Fruit fly (Drosophila melanogaster) whole organism: ENCODE data around the gene CG5665.

ENCODE experiments used
- CG8478 ChIP-seq: fragments of >200 bp; optimal IDR thresholded peaks from 2 replicates; lab custom pipeline; 2018; ENCODE audit warnings: inconsistent platforms
- Dll ChIP-seq: fragments of >200 bp; optimal IDR thresholded peaks from 2 replicates; lab custom pipeline; 2017
- EcR ChIP-seq, 2 experiments: fragments of >200 bp; optimal IDR thresholded peaks; 2 replicates each; lab custom pipeline; 2017; ENCODE audit warnings: missing biosample characterization in 2 of 2, missing genetic modification characterization in 2 of 2, missing genetic modification reagents in 2 of 2
- pan ChIP-seq: fragments of >200 bp; optimal IDR thresholded peaks from 2 replicates; lab custom pipeline; 2017
- psq ChIP-seq: fragments of >200 bp; optimal IDR thresholded peaks from 2 replicates; lab custom pipeline; 2017
- usp ChIP-seq: fragments of >200 bp; optimal IDR thresholded peaks from 2 replicates; lab custom pipeline; 2017; ENCODE audit warnings: missing biosample characterization, missing genetic modification characterization, mixed read lengths

The CG5665 gene

dm6 chr3L:20375878-20376563 is 17.7 kb downstream of the CG5665 start, which contains the start of the genes Ide and RhoBTB:
Gene Ide (minus strand): TSS chr3L:20375896.
Gene RhoBTB (plus strand): TSS chr3L:20376242.
- no peak for TF ChIP-seq psq (lab: Kevin White, UChicago)
- no peak for TF ChIP-seq Dll (lab: Kevin White, UChicago)
- no peak for TF ChIP-seq pan
- TF ChIP-seq EcR (GFP tag; optimal IDR thresholded peaks at IDR 0.05; lab: Kevin White, UChicago), result no peak
- TF ChIP-seq CG8478, result no peak
- TF ChIP-seq usp (GFP tag; lab: Kevin White, UChicago), result no peak

- TF ChIP-seq EcR (GFP tag; optimal IDR thresholded peaks at IDR 0.05; lab: Kevin White, UChicago), result no peak
- TF ChIP-seq pan, result no peak
- TF ChIP-seq usp (GFP tag; lab: Kevin White, UChicago), result no peak
- TF ChIP-seq psq (lab: Kevin White, UChicago), result no peak
- no peak for TF ChIP-seq CG8478
- TF ChIP-seq Dll (lab: Kevin White, UChicago), result no peak
Measured at dm6 chr3L:20376564-20376920, 18.2 kb downstream of the CG5665 start.

dm6 chr3L:20379496-20379895 is 21.2 kb downstream of the CG5665 start:
- TF ChIP-seq psq (lab: Kevin White, UChicago) (no peak), CG8478 (no peak), pan (no peak), Dll (lab: Kevin White, UChicago) (no peak), EcR (GFP tag; optimal IDR thresholded peaks at IDR 0.05; lab: Kevin White, UChicago) (no peak), usp (GFP tag; lab: Kevin White, UChicago) (no peak)

- TF ChIP-seq EcR (GFP tag; optimal IDR thresholded peaks at IDR 0.05; lab: Kevin White, UChicago) (no peak), usp (GFP tag; lab: Kevin White, UChicago) (no peak), CG8478 (no peak)
Measured at dm6 chr3L:20384086-20384810, 25.9 kb downstream of the CG5665 start, which contains the start of the genes CG5498 and fbl. Gene CG5498 (minus strand): TSS chr3L:20384109. Gene fbl (plus strand): TSS chr3L:20384429.

dm6 chr3L:20385006-20385405 is 26.7 kb downstream of the CG5665 start:
- no peak for TF ChIP-seq usp (GFP tag; lab: Kevin White, UChicago)
- TF ChIP-seq CG8478, result no peak
- no peak for TF ChIP-seq pan
- no peak for TF ChIP-seq psq (lab: Kevin White, UChicago)
- no peak for TF ChIP-seq EcR (GFP tag; optimal IDR thresholded peaks at IDR 0.05; lab: Kevin White, UChicago)
- no peak for TF ChIP-seq Dll (lab: Kevin White, UChicago)

- TF ChIP-seq pan, result no peak
Measured at dm6 chr3L:20385408-20385807, 27.1 kb downstream of the CG5665 start.

dm6 chr3L:20385969-20386370 is 27.7 kb downstream of the CG5665 start:
- TF ChIP-seq CG8478 (no peak), pan (no peak), Dll (lab: Kevin White, UChicago) (no peak), psq (lab: Kevin White, UChicago) (no peak), usp (GFP tag; lab: Kevin White, UChicago) (no peak), EcR (GFP tag; optimal IDR thresholded peaks at IDR 0.05; lab: Kevin White, UChicago) (no peak)

dm6 chr3L:20387038-20387842 is 28.9 kb downstream of the CG5665 start:
- TF ChIP-seq usp (GFP tag; lab: Kevin White, UChicago) (no peak), pan (no peak), psq (lab: Kevin White, UChicago) (no peak), CG8478 (no peak), EcR (GFP tag; optimal IDR thresholded peaks at IDR 0.05; lab: Kevin White, UChicago) (no peak), Dll (lab: Kevin White, UChicago) (no peak)

- TF ChIP-seq usp (GFP tag; lab: Kevin White, UChicago), result no peak
Measured at dm6 chr3L:20387843-20388163, 29.5 kb downstream of the CG5665 start.

- TF ChIP-seq pan, result no peak
- TF ChIP-seq CG8478, result no peak
- no peak for TF ChIP-seq EcR (GFP tag; optimal IDR thresholded peaks at IDR 0.05; lab: Kevin White, UChicago)
- TF ChIP-seq Dll (lab: Kevin White, UChicago), result no peak
- TF ChIP-seq usp (GFP tag; lab: Kevin White, UChicago), result no peak
- TF ChIP-seq psq (lab: Kevin White, UChicago), result no peak
Measured at dm6 chr3L:20388983-20389382, 30.7 kb downstream of the CG5665 start.

- TF ChIP-seq pan, result no peak
- no peak for TF ChIP-seq CG8478
- no peak for TF ChIP-seq usp (GFP tag; lab: Kevin White, UChicago)
- no peak for TF ChIP-seq EcR (GFP tag; optimal IDR thresholded peaks at IDR 0.05; lab: Kevin White, UChicago)
- TF ChIP-seq psq (lab: Kevin White, UChicago), result no peak
- no peak for TF ChIP-seq Dll (lab: Kevin White, UChicago)
Measured at dm6 chr3L:20393357-20393756, 35.0 kb downstream of the CG5665 start, which contains the start of gene CG33969. Gene CG33969 (minus strand): TSS chr3L:20393553.
